Worm (Caenorhabditis elegans) whole organism, young adult: ENCODE measurements around the gene T22B7.7.

Experiments
- B0261.1 ChIP-seq: sonication (generic microtip); optimal IDR thresholded peaks from 2 replicates; lab custom pipeline; 2016; ENCODE audit warnings: mild to moderate bottlenecking, missing genetic modification characterization, moderate library complexity, missing compliant biosample characterization
- B0336.3 ChIP-seq: fragments of 200-800 bp; sonication (Bioruptor generic); IDR thresholded peaks from 2 replicates; pipeline ENCODE4 v1.3.6; 2022; ENCODE audit warnings: missing genetic modification characterization, missing compliant biosample characterization
- C17E4.6 ChIP-seq: fragments of 200-800 bp; sonication (Bioruptor generic); IDR thresholded peaks from 2 replicates; pipeline ENCODE4 v1.3.6; 2022; ENCODE audit warnings: missing genetic modification reagents, missing genetic modification characterization, missing compliant biosample characterization
- F39B2.1 ChIP-seq: fragments of 200-800 bp; sonication (Bioruptor generic); IDR thresholded peaks from 2 replicates; pipeline ENCODE4 v1.3.6; 2022; ENCODE audit warnings: missing genetic modification reagents, missing genetic modification characterization, missing compliant biosample characterization
- F49E8.2 ChIP-seq: sonication (generic microtip); optimal IDR thresholded peaks from 3 replicates; lab custom pipeline; 2017; ENCODE audit warnings: missing genetic modification characterization, mild to moderate bottlenecking, missing compliant biosample characterization, antibody characterized with exemption, moderate library complexity; ENCODE audit not compliant: insufficient read depth
- F55B11.4 ChIP-seq: sonication (generic microtip); optimal IDR thresholded peaks from 2 replicates; lab custom pipeline; 2016; ENCODE audit warnings: missing compliant biosample characterization, missing genetic modification characterization, borderline replicate concordance; ENCODE audit not compliant: insufficient read depth
- K12H6.12 ChIP-seq: fragments of 200-800 bp; sonication (Bioruptor generic); optimal IDR thresholded peaks from 2 replicates; lab custom pipeline; 2018; ENCODE audit warnings: mild to moderate bottlenecking, missing genetic modification characterization, missing compliant biosample characterization
- Y79H2A.3 ChIP-seq: fragments of 200-800 bp; sonication (Bioruptor generic); conservative IDR thresholded peaks from 2 replicates; pipeline ENCODE4 v1.3.6; 2022; ENCODE audit warnings: missing genetic modification reagents, missing genetic modification characterization, missing compliant biosample characterization
- aptf-2 ChIP-seq: fragments of 200-800 bp; sonication (Bioruptor generic); conservative IDR thresholded peaks from 2 replicates; pipeline ENCODE4 v1.3.6; 2022; ENCODE audit warnings: missing genetic modification reagents, missing genetic modification characterization, missing compliant biosample characterization
- bed-1 ChIP-seq: fragments of 200-800 bp; sonication (Bioruptor generic); IDR thresholded peaks from 2 replicates; pipeline ENCODE4 v1.3.6; 2022; ENCODE audit warnings: missing genetic modification reagents, missing genetic modification characterization, missing compliant biosample characterization
- bed-2 ChIP-seq: fragments of 200-800 bp; sonication (Bioruptor generic); IDR thresholded peaks from 2 replicates; pipeline ENCODE4 v1.3.6; 2022; ENCODE audit warnings: missing genetic modification reagents, missing genetic modification characterization, missing compliant biosample characterization
- cebp-2 ChIP-seq: fragments of 200-800 bp; sonication (Bioruptor generic); IDR thresholded peaks from 2 replicates; pipeline ENCODE4 v1.3.6; 2022; ENCODE audit warnings: missing genetic modification characterization, missing compliant biosample characterization
- ceh-27 ChIP-seq: fragments of 200-800 bp; sonication (Bioruptor generic); optimal IDR thresholded peaks from 2 replicates; lab custom pipeline; 2018; ENCODE audit warnings: mild to moderate bottlenecking, missing genetic modification characterization, moderate library complexity, missing compliant biosample characterization
- ceh-40 ChIP-seq: fragments of 200-800 bp; sonication (Bioruptor generic); IDR thresholded peaks from 2 replicates; pipeline ENCODE4 v1.3.6; 2022; ENCODE audit warnings: missing genetic modification characterization, missing compliant biosample characterization
- ceh-79 ChIP-seq: sonication (generic microtip); optimal IDR thresholded peaks from 2 replicates; lab custom pipeline; 2017; ENCODE audit warnings: mild to moderate bottlenecking, missing genetic modification characterization, missing compliant biosample characterization
- dpff-1 ChIP-seq: sonication (generic microtip); optimal IDR thresholded peaks from 2 replicates; lab custom pipeline; 2017; ENCODE audit warnings: mild to moderate bottlenecking, missing genetic modification characterization, missing compliant biosample characterization
- dpl-1 ChIP-seq: fragments of 150-350 bp; optimal IDR thresholded peaks from 2 replicates; lab custom pipeline; 2014; ENCODE audit warnings: missing biosample characterization, missing genetic modification reagents, missing genetic modification characterization
- egrh-3 ChIP-seq: fragments of 200-800 bp; sonication (Bioruptor generic); IDR thresholded peaks from 2 replicates; pipeline ENCODE4 v1.3.6; 2022; ENCODE audit warnings: missing genetic modification reagents, missing genetic modification characterization, missing compliant biosample characterization
- ekl-4 ChIP-seq: fragments of 200-800 bp; sonication (Bioruptor generic); IDR thresholded peaks from 2 replicates; pipeline ENCODE4 v1.3.6; 2022; ENCODE audit warnings: missing genetic modification reagents, missing genetic modification characterization, missing compliant biosample characterization
- ets-4 ChIP-seq: fragments of 200-800 bp; sonication (Bioruptor generic); optimal IDR thresholded peaks from 2 replicates; lab custom pipeline; 2018; ENCODE audit warnings: mild to moderate bottlenecking, missing genetic modification characterization, missing compliant biosample characterization
- fkh-3 ChIP-seq: sonication (generic microtip); optimal IDR thresholded peaks from 2 replicates; lab custom pipeline; 2016; ENCODE audit warnings: mild to moderate bottlenecking, missing genetic modification characterization, missing compliant biosample characterization
- gei-17 ChIP-seq: fragments of 200-800 bp; sonication (Bioruptor generic); optimal IDR thresholded peaks from 2 replicates; lab custom pipeline; 2018; ENCODE audit warnings: mild to moderate bottlenecking, missing genetic modification characterization, missing compliant biosample characterization
- him-1 ChIP-seq: sonication (generic microtip); optimal IDR thresholded peaks from 2 replicates; lab custom pipeline; 2016; ENCODE audit warnings: missing genotype, missing genetic modification reagents, missing genetic modification characterization, missing compliant biosample characterization
- hlh-12 ChIP-seq: sonication (generic microtip); optimal IDR thresholded peaks from 2 replicates; lab custom pipeline; 2016; ENCODE audit warnings: missing genetic modification characterization, missing compliant biosample characterization
- hmg-1.2 ChIP-seq: fragments of 200-800 bp; sonication (Bioruptor generic); IDR thresholded peaks from 2 replicates; pipeline ENCODE4 v1.3.6; 2022; ENCODE audit warnings: missing genetic modification reagents, missing genetic modification characterization, missing compliant biosample characterization
- lag-1 ChIP-seq: fragments of 200-800 bp; sonication (Bioruptor generic); IDR thresholded peaks from 2 replicates; pipeline ENCODE4 v1.3.6; 2022; ENCODE audit warnings: missing genetic modification reagents, missing genetic modification characterization, missing compliant biosample characterization
- let-526 ChIP-seq: fragments of 200-800 bp; sonication (Bioruptor generic); IDR thresholded peaks from 2 replicates; pipeline ENCODE4 v1.3.6; 2022; ENCODE audit warnings: missing genetic modification reagents, missing genetic modification characterization, missing compliant biosample characterization
- lin-26 ChIP-seq: fragments of 200-800 bp; sonication (Bioruptor generic); IDR thresholded peaks from 2 replicates; pipeline ENCODE4 v1.3.6; 2022; ENCODE audit warnings: missing genetic modification reagents, missing genetic modification characterization, missing compliant biosample characterization
- lin-40 ChIP-seq: sonication (generic microtip); optimal IDR thresholded peaks from 2 replicates; lab custom pipeline; 2016; ENCODE audit warnings: missing genetic modification characterization, mild to moderate bottlenecking, missing compliant biosample characterization, missing genotype, missing genetic modification reagents
- madf-10 ChIP-seq: sonication (generic microtip); optimal IDR thresholded peaks from 2 replicates; lab custom pipeline; 2016; ENCODE audit warnings: mild to moderate bottlenecking, missing genetic modification characterization, missing compliant biosample characterization
- madf-6 ChIP-seq: fragments of 200-800 bp; sonication (Bioruptor generic); IDR thresholded peaks from 2 replicates; pipeline ENCODE4 v1.3.6; 2022; ENCODE audit warnings: missing genetic modification reagents, missing genetic modification characterization, missing compliant biosample characterization
- mxl-1 ChIP-seq: sonication (generic microtip); optimal IDR thresholded peaks from 2 replicates; lab custom pipeline; 2016; ENCODE audit warnings: missing genetic modification characterization, missing compliant biosample characterization
- nfyb-1 ChIP-seq: fragments of 200-800 bp; sonication (Bioruptor generic); IDR thresholded peaks from 2 replicates; pipeline ENCODE4 v1.3.6; 2022; ENCODE audit warnings: missing genetic modification reagents, missing genetic modification characterization, missing compliant biosample characterization
- nhr-27 ChIP-seq: fragments of 200-800 bp; sonication (Bioruptor generic); optimal IDR thresholded peaks from 2 replicates; lab custom pipeline; 2018; ENCODE audit warnings: mild to moderate bottlenecking, missing genetic modification characterization, moderate library complexity, missing compliant biosample characterization
- nhr-90 ChIP-seq: sonication (generic microtip); optimal IDR thresholded peaks from 2 replicates; lab custom pipeline; 2016; ENCODE audit warnings: missing genotype, mild to moderate bottlenecking, missing genetic modification characterization, missing compliant biosample characterization
- pbrm-1 ChIP-seq: fragments of 200-800 bp; sonication (Bioruptor generic); IDR thresholded peaks from 2 replicates; pipeline ENCODE4 v1.3.6; 2022; ENCODE audit warnings: missing genetic modification reagents, missing genetic modification characterization, missing compliant biosample characterization
- rec-8 ChIP-seq, 2 experiments: sonication (generic microtip); optimal IDR thresholded peaks; 2 replicates each; lab custom pipeline; 2016; ENCODE audit warnings: mild to moderate bottlenecking in 2 of 2, missing genetic modification characterization in 2 of 2, missing genetic modification reagents in 2 of 2, missing genotype in 2 of 2, missing biosample characterization in 1 of 2, missing compliant biosample characterization in 1 of 2, moderate library complexity in 1 of 2
- unc-130 ChIP-seq: sonication (generic microtip); optimal IDR thresholded peaks from 2 replicates; lab custom pipeline; 2016; ENCODE audit warnings: missing genetic modification reagents, missing genetic modification characterization, missing compliant biosample characterization
- unc-62 ChIP-seq: fragments of 150-350 bp; optimal IDR thresholded peaks from 2 replicates; lab custom pipeline; 2014; ENCODE audit warnings: missing biosample characterization, missing genetic modification reagents, missing genetic modification characterization
- zfh-2 ChIP-seq: fragments of 200-800 bp; sonication (Bioruptor generic); conservative IDR thresholded peaks from 2 replicates; pipeline ENCODE4 v1.3.6; 2022; ENCODE audit warnings: missing genetic modification reagents, missing genetic modification characterization, missing compliant biosample characterization
- ztf-22 ChIP-seq: fragments of 200-800 bp; sonication (Bioruptor generic); optimal IDR thresholded peaks from 2 replicates; lab custom pipeline; 2018; ENCODE audit warnings: mild to moderate bottlenecking, missing genetic modification characterization, moderate library complexity, missing compliant biosample characterization
- ztf-26 ChIP-seq: sonication (generic microtip); optimal IDR thresholded peaks from 2 replicates; lab custom pipeline; 2017; ENCODE audit warnings: missing genetic modification characterization, missing compliant biosample characterization

Gene T22B7.7

DNA sequence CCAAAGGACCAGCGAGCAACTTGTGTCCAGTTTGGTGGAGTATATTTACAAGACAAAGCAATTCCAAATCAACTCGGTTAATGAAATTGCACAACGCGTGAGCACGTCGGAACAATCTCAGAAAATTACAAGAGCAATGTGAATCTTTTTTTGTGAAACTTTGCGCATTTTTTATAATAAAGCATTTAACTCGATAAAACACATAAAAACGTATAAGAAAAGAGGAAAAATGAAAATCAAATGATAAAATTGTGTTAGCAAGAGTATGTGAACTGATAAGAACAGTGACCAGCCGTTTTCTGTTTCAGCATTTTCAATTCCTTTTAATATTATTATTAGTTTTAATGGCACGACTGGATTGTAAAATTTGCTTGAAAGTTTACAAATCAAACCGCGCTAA is 22.2 kb downstream of the T22B7.7 start, which contains the start of gene T22B7.8:
Gene T22B7.8 (plus strand): TSS at position 301 of the 400 bp plus-strand sequence.
- no peak for TF ChIP-seq hlh-12 (tag; lab: Kevin White, UChicago)
- no peak for TF ChIP-seq ets-4 (GFP tag; lab: Kevin White, UChicago)
- no peak for TF ChIP-seq bed-2 (GFP tag; lab: Robert Waterston, UW)
- no peak for TF ChIP-seq madf-10 (tag; lab: Kevin White, UChicago)
- TF ChIP-seq F39B2.1 (GFP tag; lab: Robert Waterston, UW), result no peak
- no peak for TF ChIP-seq aptf-2
- no peak for TF ChIP-seq bed-1 (GFP tag; lab: Robert Waterston, UW)
- TF ChIP-seq gei-17 (GFP tag; lab: Kevin White, UChicago), result no peak
- TF ChIP-seq ceh-79 (tag; lab: Kevin White, UChicago), result no peak
- TF ChIP-seq cebp-2 (GFP tag; lab: Robert Waterston, UW), result no peak
- TF ChIP-seq dpl-1 (GFP tag; lab: Kevin White, UChicago), result no peak
- no peak for TF ChIP-seq egrh-3

DNA sequence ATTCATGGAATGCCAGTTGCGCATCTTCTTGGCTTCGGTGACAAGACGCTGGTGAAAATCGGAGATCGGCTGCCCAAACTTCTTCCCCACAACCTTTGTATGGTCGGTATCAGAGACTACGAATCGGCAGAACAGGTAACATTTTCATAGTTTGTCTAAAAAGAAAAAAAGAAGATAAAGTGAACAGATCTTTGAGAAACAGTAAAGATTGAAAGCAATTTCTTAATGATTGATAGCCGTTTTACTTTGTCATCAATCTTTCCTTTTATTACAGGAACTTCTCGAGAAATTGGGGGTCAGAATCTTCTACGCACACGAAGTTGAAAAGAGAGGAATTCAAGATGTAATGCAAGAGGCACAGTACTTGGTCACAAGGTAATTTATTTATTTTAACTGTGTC is 22.9 kb downstream of the T22B7.7 start:
- TF ChIP-seq hmg-1.2 (GFP tag; lab: Robert Waterston, UW), result no peak
- peak; percentile 9 for TF ChIP-seq ztf-26 (tag; lab: Kevin White, UChicago)

DNA sequence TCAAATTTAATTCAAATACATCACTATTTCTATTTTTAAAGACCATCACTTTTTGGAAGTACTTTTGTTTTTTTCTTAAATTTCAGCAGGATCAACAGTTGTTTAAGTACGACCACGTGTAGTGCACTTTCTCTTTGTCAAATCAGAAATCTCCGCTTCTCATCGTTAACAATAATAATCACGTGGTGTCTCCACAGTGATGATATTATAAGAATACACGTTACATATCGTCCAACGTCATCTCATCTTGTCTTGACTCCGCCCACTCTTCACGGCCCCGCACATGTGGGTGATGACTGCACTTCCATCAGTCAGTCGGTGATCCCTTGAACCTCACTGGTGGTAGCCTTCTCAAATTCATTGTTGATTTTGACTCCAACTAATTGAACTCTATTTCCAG is 23.9 kb downstream of the T22B7.7 start, which contains the start of gene argn-1:
Gene argn-1 (plus strand): TSS at position 83 of the 400 bp plus-strand sequence.
- TF ChIP-seq bed-1 (GFP tag; lab: Robert Waterston, UW) (no peak), rec-8 (tag; optimal IDR thresholded peaks at IDR 0.05; lab: Kevin White, UChicago) (no peak), ztf-26 (tag; lab: Kevin White, UChicago) (peak; percentile 64), lin-40 (tag; lab: Kevin White, UChicago) (peak; percentile 13), B0336.3 (GFP tag; lab: Robert Waterston, UW) (no peak)
- TF ChIP-seq, all 124 proteins: peak for 2

- TF ChIP-seq ekl-4, result no peak
- no peak for TF ChIP-seq dpff-1 (tag; lab: Kevin White, UChicago)
- no peak for TF ChIP-seq him-1 (tag; lab: Kevin White, UChicago)
- no peak for TF ChIP-seq nhr-90
- no peak for TF ChIP-seq lin-40 (tag; lab: Kevin White, UChicago)
- no peak for TF ChIP-seq cebp-2 (GFP tag; lab: Robert Waterston, UW)
- TF ChIP-seq let-526 (GFP tag; lab: Robert Waterston, UW), result no peak
- no peak for TF ChIP-seq K12H6.12
- TF ChIP-seq ets-4 (GFP tag; lab: Kevin White, UChicago), result no peak
- peak; percentile 52; the same call in 1 of the 2 replicates for TF ChIP-seq lin-26 (GFP tag; lab: Robert Waterston, UW)
- TF ChIP-seq ztf-26 (tag; lab: Kevin White, UChicago), result peak; percentile 27
- no peak for TF ChIP-seq mxl-1 (tag; lab: Kevin White, UChicago)
- no peak for TF ChIP-seq Y79H2A.3 (GFP tag; lab: Robert Waterston, UW)
- no peak for TF ChIP-seq nhr-27 (tag; lab: Kevin White, UChicago)
These were observed 25.4 kb downstream of the T22B7.7 start for ce11 chrX:5628432-5628977.

DNA sequence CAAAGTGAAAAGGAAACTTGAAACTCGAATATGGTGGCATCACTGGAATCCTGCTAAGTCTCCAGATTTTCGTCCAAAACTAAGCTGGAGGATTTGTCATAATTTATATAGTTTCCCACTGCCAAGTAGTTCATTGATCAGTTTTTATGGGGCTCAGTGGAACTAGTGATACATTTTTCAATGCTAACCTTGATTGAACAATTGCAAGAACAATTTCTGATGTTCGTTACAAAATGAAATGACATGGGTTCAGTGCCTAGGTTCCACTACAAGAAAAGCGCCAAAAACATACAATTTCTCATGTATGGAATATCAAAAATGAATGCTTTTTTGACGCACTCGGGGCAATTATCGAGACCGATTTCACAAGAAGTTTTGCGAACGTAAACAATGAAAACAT is 32.1 kb downstream of the T22B7.7 start:
- TF ChIP-seq nfyb-1 (GFP tag; lab: Robert Waterston, UW) (no peak), fkh-3 (tag; lab: Kevin White, UChicago) (no peak), madf-6 (GFP tag; lab: Robert Waterston, UW) (no peak), F55B11.4 (tag; lab: Kevin White, UChicago) (no peak), pbrm-1 (GFP tag; lab: Robert Waterston, UW) (no peak), ceh-27 (GFP tag; lab: Kevin White, UChicago) (no peak), lin-26 (GFP tag; lab: Robert Waterston, UW) (no peak), ztf-22 (GFP tag; lab: Kevin White, UChicago) (no peak), unc-130 (GFP tag; lab: Kevin White, UChicago) (no peak), F49E8.2 (no peak), B0261.1 (tag; lab: Kevin White, UChicago) (no peak), ceh-40 (GFP tag; lab: Robert Waterston, UW) (no peak), lag-1 (no peak), zfh-2 (GFP tag; lab: Robert Waterston, UW) (no peak), C17E4.6 (GFP tag; lab: Robert Waterston, UW) (no peak), unc-62 (GFP tag; lab: Kevin White, UChicago) (no peak)
